Worm (Caenorhabditis elegans) whole organism, L4 larva: Measurements from ENCODE around the gene irld-17.

ENCODE experiments used
- F44E2.7 ChIP-seq: fragments of 200-800 bp; sonication (Bioruptor generic); IDR thresholded peaks from 2 replicates; pipeline ENCODE4 v2.1.2; 2022; ENCODE audit warnings: missing genetic modification characterization, missing compliant biosample characterization
- Y48G9A.11 ChIP-seq: fragments of 200-800 bp; sonication (Bioruptor generic); IDR thresholded peaks from 2 replicates; pipeline ENCODE4 v1.3.6; 2022; ENCODE audit warnings: missing genetic modification reagents, missing genetic modification characterization, missing compliant biosample characterization
- ZK337.2 ChIP-seq: fragments of 200-800 bp; sonication (Bioruptor generic); IDR thresholded peaks from 2 replicates; pipeline ENCODE4 v1.3.6; 2022; ENCODE audit warnings: missing genetic modification reagents, missing genetic modification characterization, missing compliant biosample characterization
- ZK546.5 ChIP-seq, 2 experiments: sonication (generic microtip); optimal IDR thresholded peaks; 2 replicates each; lab custom pipeline; 2017; ENCODE audit warnings: missing biosample characterization in 2 of 2, missing genetic modification characterization in 2 of 2
- aha-1 ChIP-seq: fragments of 150-350 bp; peaks from one replicate; lab custom pipeline; 2014; ENCODE audit warnings: missing biosample characterization, missing genetic modification characterization
- aly-2 ChIP-seq: sonication (generic microtip); optimal IDR thresholded peaks from 2 replicates; lab custom pipeline; 2018; ENCODE audit warnings: missing biosample characterization, missing genetic modification characterization
- ceh-20 ChIP-seq: fragments of 200-800 bp; sonication (Bioruptor generic); IDR thresholded peaks from 2 replicates; pipeline ENCODE4 v1.3.6; 2022; ENCODE audit warnings: missing genetic modification reagents, missing genetic modification characterization, missing compliant biosample characterization
- ceh-28 ChIP-seq: fragments of 150-350 bp; optimal IDR thresholded peaks from 2 replicates; lab custom pipeline; 2014; ENCODE audit warnings: missing biosample characterization, missing genetic modification reagents, missing genetic modification characterization
- ceh-82 ChIP-seq: sonication (generic microtip); optimal IDR thresholded peaks from 2 replicates; lab custom pipeline; 2017; ENCODE audit warnings: missing biosample characterization, missing genetic modification characterization
- daf-16 ChIP-seq, 3 experiments: sonication (generic microtip); optimal IDR thresholded peaks; 2 replicates each; lab custom pipeline; 2016 to 2017; ENCODE audit warnings: missing genetic modification characterization in 3 of 3, missing genetic modification reagents in 3 of 3, mild to moderate bottlenecking in 2 of 3, missing compliant biosample characterization in 2 of 3, missing biosample characterization in 1 of 3, moderate library complexity in 1 of 3
- daf-8 ChIP-seq: fragments of 200-800 bp; sonication (Bioruptor generic); IDR thresholded peaks from 2 replicates; pipeline ENCODE4 v1.3.6; 2022; ENCODE audit warnings: missing genetic modification characterization, missing compliant biosample characterization
- dmd-6 ChIP-seq: fragments of 200-800 bp; sonication (Bioruptor generic); IDR thresholded peaks from 2 replicates; pipeline ENCODE4 v1.3.6; 2022; ENCODE audit warnings: missing genetic modification reagents, missing genetic modification characterization, missing compliant biosample characterization
- dpl-1 ChIP-seq: fragments of 150-350 bp; optimal IDR thresholded peaks from 2 replicates; lab custom pipeline; 2014; ENCODE audit warnings: missing biosample characterization, missing genetic modification reagents, missing genetic modification characterization
- dve-1 ChIP-seq: sonication (generic microtip); optimal IDR thresholded peaks from 2 replicates; lab custom pipeline; 2017; ENCODE audit warnings: antibody characterized with exemption, mild to moderate bottlenecking, missing genetic modification characterization, missing compliant biosample characterization; ENCODE audit not compliant: insufficient read depth
- fkh-10 ChIP-seq: fragments of 150-350 bp; optimal IDR thresholded peaks from 2 replicates; lab custom pipeline; 2014; ENCODE audit warnings: missing biosample characterization, missing genetic modification reagents, missing genetic modification characterization
- hlh-11 ChIP-seq: fragments of 200-800 bp; sonication (Bioruptor generic); optimal IDR thresholded peaks from 2 replicates; lab custom pipeline; 2018; ENCODE audit warnings: mild to moderate bottlenecking, missing genetic modification characterization, missing compliant biosample characterization
- hlh-30 ChIP-seq: sonication (generic microtip); optimal IDR thresholded peaks from 2 replicates; lab custom pipeline; 2017; ENCODE audit warnings: antibody characterized with exemption, mild to moderate bottlenecking, missing genetic modification characterization, missing compliant biosample characterization; ENCODE audit not compliant: insufficient read depth
- lin-1 ChIP-seq: fragments of 200-800 bp; sonication (Bioruptor generic); IDR thresholded peaks from 2 replicates; pipeline ENCODE4 v1.3.6; 2022; ENCODE audit warnings: missing genetic modification reagents, missing genetic modification characterization, missing compliant biosample characterization
- lsy-2 ChIP-seq, 2 experiments: fragments of 150-350 bp in 1 of 2; sonication (generic microtip) in 1 of 2; optimal IDR thresholded peaks; 2 replicates each; lab custom pipeline; 2014 to 2017; ENCODE audit warnings: missing biosample characterization in 2 of 2, missing genetic modification characterization in 2 of 2
- mdl-1 ChIP-seq, 2 experiments: fragments of 150-350 bp in 1 of 2; sonication (generic microtip) in 1 of 2; optimal IDR thresholded peaks; 2 replicates each; lab custom pipeline; 2014 to 2017; ENCODE audit warnings: missing biosample characterization in 2 of 2, missing genetic modification characterization in 2 of 2
- mdt-29 ChIP-seq: fragments of 200-800 bp; sonication (Bioruptor generic); IDR thresholded peaks from 2 replicates; pipeline ENCODE4 v1.3.6; 2022; ENCODE audit warnings: missing genetic modification reagents, missing genetic modification characterization, missing compliant biosample characterization
- mep-1 ChIP-seq: fragments of 150-350 bp; sonication (generic microtip); optimal IDR thresholded peaks from 3 replicates; lab custom pipeline; 2014; ENCODE audit warnings: missing biosample characterization, missing genetic modification characterization
- mes-2 ChIP-seq: sonication (generic microtip); optimal IDR thresholded peaks from 2 replicates; lab custom pipeline; 2016; ENCODE audit warnings: missing genotype, mild to moderate bottlenecking, missing genetic modification characterization, missing compliant biosample characterization; ENCODE audit not compliant: poor library complexity, severe bottlenecking
- mxl-3 ChIP-seq: fragments of 200-800 bp; sonication (Bioruptor generic); optimal IDR thresholded peaks from 2 replicates; lab custom pipeline; 2018; ENCODE audit warnings: mild to moderate bottlenecking, missing genetic modification characterization, missing compliant biosample characterization
- nhr-25 ChIP-seq: sonication (generic microtip); optimal IDR thresholded peaks from 2 replicates; lab custom pipeline; 2017; ENCODE audit warnings: missing genetic modification characterization, mild to moderate bottlenecking, missing compliant biosample characterization, antibody characterized with exemption, moderate library complexity, borderline replicate concordance; ENCODE audit not compliant: insufficient read depth
- nhr-28 ChIP-seq: fragments of 150-350 bp; optimal IDR thresholded peaks from 2 replicates; lab custom pipeline; 2014; ENCODE audit warnings: missing biosample characterization, missing genetic modification characterization
- nhr-41 ChIP-seq: fragments of 200-800 bp; sonication (Bioruptor generic); IDR thresholded peaks from 2 replicates; pipeline ENCODE4 v1.3.6; 2022; ENCODE audit warnings: missing genetic modification reagents, missing genetic modification characterization, missing compliant biosample characterization
- nhr-42 ChIP-seq: fragments of 200-800 bp; sonication (Bioruptor generic); IDR thresholded peaks from 2 replicates; pipeline ENCODE4 v1.3.6; 2022; ENCODE audit warnings: missing genetic modification characterization, missing compliant biosample characterization
- nhr-76 ChIP-seq: fragments of 150-350 bp; optimal IDR thresholded peaks from 2 replicates; lab custom pipeline; 2014; ENCODE audit warnings: missing biosample characterization, missing genetic modification characterization
- nhr-77 ChIP-seq: fragments of 150-350 bp; optimal IDR thresholded peaks from 2 replicates; lab custom pipeline; 2014; ENCODE audit warnings: missing biosample characterization, missing genetic modification characterization
- pqm-1 ChIP-seq: sonication (generic microtip); optimal IDR thresholded peaks from 2 replicates; lab custom pipeline; 2017; ENCODE audit warnings: missing biosample characterization, missing genetic modification characterization
- saeg-2 ChIP-seq: fragments of 200-800 bp; sonication (Bioruptor generic); IDR thresholded peaks from 2 replicates; pipeline ENCODE4 v1.3.6; 2022; ENCODE audit warnings: missing genetic modification reagents, missing genetic modification characterization, missing compliant biosample characterization
- unc-62 ChIP-seq, 3 experiments: fragments of 150-350 bp in 1 of 3; sonication (generic microtip); optimal IDR thresholded peaks in 2 of 3; peaks in 1 of 3; 1 replicate in 1 of 3; 2 replicates in 2 of 3; lab custom pipeline; 2014 to 2017; ENCODE audit warnings: missing biosample characterization in 3 of 3, missing genetic modification characterization in 3 of 3, missing genetic modification reagents in 3 of 3, missing genotype in 1 of 3
- ztf-11 ChIP-seq: fragments of 150-350 bp; optimal IDR thresholded peaks from 2 replicates; lab custom pipeline; 2014; ENCODE audit warnings: missing biosample characterization, missing genetic modification characterization
- ztf-7 ChIP-seq: fragments of 150-350 bp; optimal IDR thresholded peaks from 2 replicates; lab custom pipeline; 2014; ENCODE audit warnings: missing biosample characterization, missing genetic modification characterization

irld-17 gene

DNA sequence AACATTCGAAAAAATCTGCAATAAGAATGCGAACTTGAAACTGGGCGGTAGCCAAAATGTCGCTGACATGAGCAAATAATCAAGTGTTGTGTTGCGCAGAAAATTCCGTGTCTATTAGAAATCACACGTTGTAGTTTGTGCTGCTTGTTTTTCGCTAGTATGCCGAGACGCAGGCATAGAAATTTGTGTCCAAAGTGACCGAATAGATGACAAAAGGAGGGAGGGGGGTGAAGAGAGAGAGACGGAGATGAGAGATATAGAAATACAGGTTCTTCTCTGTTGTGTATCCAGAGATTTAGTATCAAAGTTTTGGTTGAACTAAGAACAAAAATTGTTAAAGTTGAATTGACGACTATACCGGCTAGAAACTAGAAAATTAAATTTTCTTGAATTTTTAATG is 4.5 kb upstream of the irld-17 start:
- TF ChIP-seq nhr-41 (no peak), mxl-3 (GFP tag; lab: Kevin White, UChicago) (peak; percentile 23), nhr-42 (GFP tag; lab: Robert Waterston, UW) (peak; percentile 71; the same call in 1 of the 2 replicates), mdl-1 (tag; optimal IDR thresholded peaks at IDR 0.05; lab: Kevin White, UChicago) (peak in 1 of 2 experiments; percentile 37), dpl-1 (no peak), aha-1 (tag; lab: Kevin White, UChicago) (peak; percentile 25), daf-8 (GFP tag; lab: Robert Waterston, UW) (no peak), mes-2 (tag; lab: Kevin White, UChicago) (peak; percentile 21), nhr-28 (tag; lab: Kevin White, UChicago) (peak; percentile 100), nhr-25 (tag; lab: Kevin White, UChicago) (peak; percentile 32), dmd-6 (GFP tag; lab: Robert Waterston, UW) (peak; percentile 39), hlh-30 (tag; lab: Kevin White, UChicago) (peak; percentile 55), dve-1 (peak; percentile 6), mep-1 (tag; lab: Kevin White, UChicago) (peak; percentile 23), hlh-11 (tag; lab: Kevin White, UChicago) (peak; percentile 40), F44E2.7 (GFP tag; lab: Robert Waterston, UW) (no peak), nhr-77 (tag; lab: Kevin White, UChicago) (peak; percentile 95), unc-62 (GFP tag; optimal IDR thresholded peaks at IDR 0.05 in 1 of 2; lab: Kevin White, UChicago) (peak in 1 of 2 experiments; percentile 74), unc-62 (tag; optimal IDR thresholded peaks at IDR 0.05; lab: Kevin White, UChicago) (no peak)

- TF ChIP-seq ceh-82 (tag; lab: Kevin White, UChicago), result no peak
- peak; percentile 85 for TF ChIP-seq nhr-42 (GFP tag; lab: Robert Waterston, UW)
- no peak for TF ChIP-seq hlh-11 (tag; lab: Kevin White, UChicago)
- TF ChIP-seq nhr-28 (tag; lab: Kevin White, UChicago), result peak; percentile 100
- no peak for TF ChIP-seq ceh-20 (GFP tag; lab: Robert Waterston, UW)
- TF ChIP-seq lsy-2 (tag; optimal IDR thresholded peaks at IDR 0.05; lab: Kevin White, UChicago), result no peak
- no peak for TF ChIP-seq daf-16 (GFP tag; optimal IDR thresholded peaks at IDR 0.05; lab: Kevin White, UChicago)
- peak; percentile 17 for TF ChIP-seq daf-16 (tag; optimal IDR thresholded peaks at IDR 0.05; lab: Kevin White, UChicago)
- peak; percentile 44 for TF ChIP-seq dve-1
- peak; percentile 99 for TF ChIP-seq nhr-77 (tag; lab: Kevin White, UChicago)
- peak; percentile 75 for TF ChIP-seq ztf-7 (tag; lab: Kevin White, UChicago)
Measured at ce11 chrV:1629329-1629728, 2.5 kb upstream of the irld-17 start, which contains the start of gene nhr-238. Gene nhr-238, minus strand, starts transcription at chrV:1629432.

DNA sequence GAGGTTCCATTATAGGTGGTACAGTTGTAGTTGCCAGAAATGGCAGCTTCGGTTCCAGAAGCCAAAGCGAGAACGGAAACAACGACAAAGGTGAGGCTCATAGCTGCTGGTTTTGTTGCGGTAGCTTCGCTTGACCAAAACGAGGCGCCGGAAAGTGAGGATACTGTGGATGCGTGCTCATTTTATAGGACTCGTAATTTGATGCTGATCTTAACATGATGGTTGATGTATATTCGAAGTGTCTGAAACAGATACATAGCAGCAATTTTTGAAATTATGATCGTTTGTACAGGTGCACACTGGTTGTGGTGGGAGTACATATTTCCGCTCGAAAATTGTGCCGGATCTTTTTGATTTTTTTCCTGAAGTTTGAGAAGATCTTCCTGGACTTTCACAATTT is 669 bp upstream of the irld-17 start, which contains the start of gene Y46H3D.8:
Gene Y46H3D.8 (minus strand): TSS at position 101 of the 400 bp plus-strand sequence.
- no peak for TF ChIP-seq ceh-28 (tag; lab: Kevin White, UChicago)
- TF ChIP-seq mes-2 (tag; lab: Kevin White, UChicago), result no peak
- no peak for TF ChIP-seq ZK337.2 (GFP tag; lab: Robert Waterston, UW)
- TF ChIP-seq Y48G9A.11 (GFP tag; lab: Robert Waterston, UW), result no peak
- no peak for TF ChIP-seq unc-62 (GFP tag; optimal IDR thresholded peaks at IDR 0.05 in 1 of 2; lab: Kevin White, UChicago)
- no peak for TF ChIP-seq unc-62 (tag; optimal IDR thresholded peaks at IDR 0.05; lab: Kevin White, UChicago)
- TF ChIP-seq pqm-1 (tag; lab: Kevin White, UChicago), result no peak
- TF ChIP-seq fkh-10 (GFP tag; lab: Kevin White, UChicago), result no peak
- TF ChIP-seq aly-2 (tag; lab: Kevin White, UChicago), result no peak
- TF ChIP-seq mdt-29, result no peak
- no peak for TF ChIP-seq lin-1 (GFP tag; lab: Robert Waterston, UW)
- no peak for TF ChIP-seq ztf-11 (tag; lab: Kevin White, UChicago)
- no peak for TF ChIP-seq ZK546.5 (tag; optimal IDR thresholded peaks at IDR 0.05; lab: Kevin White, UChicago)
- TF ChIP-seq nhr-76 (tag; lab: Kevin White, UChicago), result no peak
- TF ChIP-seq saeg-2 (GFP tag; lab: Robert Waterston, UW), result no peak
